Worm (Caenorhabditis elegans) whole organism, dauer: ENCODE measurements around the gene twk-23.

ENCODE experiments used
- unc-62 ChIP-seq: sonication (generic microtip); optimal IDR thresholded peaks from 2 replicates; lab custom pipeline; 2017; ENCODE audit warnings: missing biosample characterization, missing genetic modification reagents, missing genetic modification characterization

The twk-23 gene

DNA sequence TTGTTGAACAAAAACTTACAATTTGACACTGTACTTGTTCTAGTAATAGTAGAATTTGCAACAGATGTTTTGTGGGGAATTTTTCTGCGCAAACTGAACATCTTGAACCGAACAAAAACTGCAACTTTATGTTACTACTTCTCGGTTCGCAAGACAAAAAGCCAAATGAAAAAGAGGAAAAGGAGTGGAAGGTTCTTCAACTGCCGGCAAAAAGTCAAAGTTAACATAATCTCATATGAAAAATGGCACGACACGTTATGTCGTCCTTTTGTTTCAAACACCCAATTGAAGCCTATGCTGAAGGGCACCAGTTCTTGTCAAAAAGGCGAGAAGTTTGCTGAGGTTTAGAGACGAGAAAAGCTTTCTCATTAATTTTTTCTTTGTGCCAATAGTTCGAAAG, at the start of gene twk-23:
twk-23 (minus strand) TSS at position 101 of the 400 bp plus-strand sequence.
- TF ChIP-seq unc-62 (GFP tag; lab: Kevin White, UChicago), result no peak

DNA sequence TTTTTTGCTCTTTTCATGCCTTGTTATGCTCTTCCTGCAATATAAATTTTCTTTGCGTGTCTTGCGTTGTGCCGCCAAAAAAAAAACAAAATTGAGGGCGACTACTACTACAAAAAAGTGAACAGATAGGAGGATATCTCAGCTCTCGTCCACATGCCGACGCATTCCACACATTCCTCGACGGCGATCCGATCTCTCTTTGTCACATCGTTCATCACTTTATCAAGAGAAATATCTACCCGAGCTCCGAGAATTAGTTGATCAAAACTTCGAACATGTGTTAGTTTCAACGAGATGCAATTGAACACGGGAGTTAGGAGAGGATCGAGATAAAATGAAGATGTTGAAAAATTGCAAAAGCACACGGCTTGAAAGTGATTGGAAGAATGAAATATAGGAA, 47.7 kb upstream of the twk-23 start:
- no peak for TF ChIP-seq unc-62 (GFP tag; lab: Kevin White, UChicago)

DNA sequence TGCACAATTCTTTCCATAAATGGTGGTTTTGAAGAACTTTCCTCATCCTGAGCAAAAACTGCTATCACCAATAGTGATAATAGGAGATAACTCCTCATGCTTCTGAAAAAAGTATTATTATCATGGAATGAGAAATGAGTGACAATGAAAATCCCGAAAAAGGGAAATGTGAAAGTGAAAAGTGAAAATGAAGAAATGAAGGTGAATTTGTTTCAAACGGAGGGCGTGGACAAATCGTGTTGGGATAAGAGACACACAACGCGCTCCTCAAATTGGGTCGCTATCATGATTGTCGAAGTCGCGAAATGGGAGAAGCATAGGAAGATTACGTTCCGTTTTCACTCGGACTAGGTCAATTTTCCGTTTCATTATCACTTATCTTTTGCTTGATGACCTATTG, 40.8 kb upstream of the twk-23 start, which contains the start of gene M03B6.3:
M03B6.3 (minus strand) TSS at position 102 of the 400 bp plus-strand sequence.
- no peak for TF ChIP-seq unc-62 (GFP tag; lab: Kevin White, UChicago)

DNA sequence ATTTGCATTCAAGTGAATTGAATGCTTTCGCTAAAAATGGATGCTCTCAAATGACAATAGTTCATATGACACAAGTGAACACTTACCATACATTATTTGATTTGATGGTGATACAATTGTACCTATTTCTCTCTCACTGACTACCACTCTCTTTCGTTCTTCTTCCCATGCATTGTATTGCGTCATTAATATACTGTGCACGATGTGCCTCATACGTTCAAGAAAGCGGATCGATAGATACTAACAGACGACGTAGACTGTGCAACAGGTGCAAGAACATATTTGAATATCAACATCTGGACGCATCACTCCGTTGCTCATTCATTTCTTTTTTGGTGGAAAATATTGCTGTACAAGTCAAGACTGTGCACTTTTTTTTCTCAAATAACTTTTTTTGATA, 35.3 kb upstream of the twk-23 start, which contains the start of gene M03B6.4:
M03B6.4 (plus strand) TSS at position 149 of the 400 bp plus-strand sequence.
- TF ChIP-seq unc-62 (GFP tag; lab: Kevin White, UChicago), result no peak

DNA sequence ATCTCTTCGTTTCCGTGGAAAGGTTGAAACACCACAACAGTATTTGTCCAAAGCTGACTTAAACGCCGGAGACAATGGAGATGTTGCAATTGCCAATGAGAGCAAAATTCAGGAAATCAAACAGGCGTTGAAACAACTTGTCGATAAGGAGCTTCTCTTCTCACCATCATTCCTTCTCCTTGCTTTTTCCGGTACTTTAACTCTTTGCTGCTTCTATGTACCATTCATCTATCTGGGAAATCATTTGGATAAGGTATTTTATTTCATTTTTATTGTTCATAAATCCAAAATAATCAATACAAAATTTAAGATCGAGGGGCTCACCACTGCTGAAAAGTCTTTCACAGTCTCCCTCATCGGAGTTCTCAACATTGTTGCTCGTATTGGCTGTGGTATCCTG, 32.5 kb upstream of the twk-23 start:
- TF ChIP-seq unc-62 (GFP tag; lab: Kevin White, UChicago), result no peak

DNA sequence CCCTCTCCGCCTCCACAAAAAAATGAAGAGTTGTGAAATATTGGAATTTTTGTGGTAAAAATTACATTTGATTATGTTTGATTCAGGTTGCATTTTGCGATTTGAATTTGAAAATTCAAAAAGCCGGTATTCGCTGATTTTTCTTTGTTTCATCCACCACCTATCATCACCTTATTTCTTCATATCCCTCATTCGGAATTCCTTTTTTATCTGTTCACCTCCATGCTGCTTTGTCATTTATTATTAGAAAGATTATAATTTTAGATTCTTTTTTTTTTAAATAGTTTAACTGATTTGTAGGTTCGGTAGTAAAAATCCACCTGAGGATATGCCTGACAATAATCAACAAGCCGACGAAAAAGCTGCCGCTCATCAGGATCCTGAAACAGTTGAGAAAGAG, 29.2 kb upstream of the twk-23 start, which contains the start of gene mct-3:
mct-3 (plus strand) TSS at position 301 of the 400 bp plus-strand sequence.
- TF ChIP-seq unc-62 (GFP tag; lab: Kevin White, UChicago), result no peak

DNA sequence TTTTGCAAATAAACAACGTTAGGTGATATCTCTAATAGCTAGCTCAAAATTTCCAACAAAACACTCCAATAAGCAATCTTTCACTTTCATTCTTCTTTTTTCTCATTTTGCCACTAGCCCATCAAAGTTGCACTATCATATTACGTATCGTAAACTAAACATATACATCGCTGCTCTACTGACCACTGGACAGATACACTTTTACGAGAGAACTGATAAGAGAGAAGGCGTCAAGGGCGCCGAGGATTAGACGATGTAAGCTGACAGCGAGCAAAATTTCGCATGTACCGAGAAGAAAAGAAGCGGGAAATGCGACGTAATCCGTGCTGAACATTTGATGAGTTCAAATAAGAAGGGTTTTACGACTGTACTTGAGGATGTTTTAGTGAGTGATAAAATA, 28.2 kb upstream of the twk-23 start:
- TF ChIP-seq unc-62 (GFP tag; lab: Kevin White, UChicago), result no peak

DNA sequence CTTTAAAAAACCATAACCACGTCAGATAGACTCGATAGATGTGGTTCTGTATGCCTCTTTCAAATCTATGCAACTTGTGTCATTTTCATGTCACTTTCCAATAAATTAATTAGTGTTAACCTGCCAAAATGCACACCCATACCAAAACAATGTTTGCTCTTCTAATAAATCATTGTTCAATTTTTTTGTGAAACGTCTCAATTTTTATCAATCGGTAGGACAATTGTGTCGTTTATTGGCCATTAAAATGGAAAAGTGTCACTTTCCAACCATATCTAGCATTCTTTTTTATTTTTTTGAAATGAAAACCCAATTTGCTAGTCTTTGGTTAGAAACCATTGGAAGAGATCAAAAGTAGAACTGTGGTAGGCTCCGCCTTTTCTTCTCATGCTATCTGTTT, 27.0 kb upstream of the twk-23 start:
- no peak for TF ChIP-seq unc-62 (GFP tag; lab: Kevin White, UChicago)

DNA sequence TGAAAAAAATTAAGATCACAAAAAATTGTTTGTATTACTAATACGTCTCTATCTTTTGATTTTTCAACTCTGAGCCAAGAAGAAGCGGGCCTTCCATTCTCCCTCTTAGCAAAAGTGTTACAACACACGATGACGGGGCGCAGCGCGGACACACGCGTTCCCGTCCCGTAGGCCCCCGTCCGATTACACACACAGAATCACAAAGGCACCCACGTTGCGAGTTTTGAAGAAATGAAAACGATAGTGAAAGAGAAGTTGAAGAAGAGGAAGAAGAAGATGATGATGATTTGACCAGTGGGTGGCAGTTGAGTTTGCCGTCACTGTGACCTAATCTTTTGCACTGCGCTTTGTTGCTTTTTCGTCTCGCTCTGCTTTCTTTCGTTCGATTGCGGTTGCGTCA, 22.6 kb upstream of the twk-23 start:
- no peak for TF ChIP-seq unc-62 (GFP tag; lab: Kevin White, UChicago)

DNA sequence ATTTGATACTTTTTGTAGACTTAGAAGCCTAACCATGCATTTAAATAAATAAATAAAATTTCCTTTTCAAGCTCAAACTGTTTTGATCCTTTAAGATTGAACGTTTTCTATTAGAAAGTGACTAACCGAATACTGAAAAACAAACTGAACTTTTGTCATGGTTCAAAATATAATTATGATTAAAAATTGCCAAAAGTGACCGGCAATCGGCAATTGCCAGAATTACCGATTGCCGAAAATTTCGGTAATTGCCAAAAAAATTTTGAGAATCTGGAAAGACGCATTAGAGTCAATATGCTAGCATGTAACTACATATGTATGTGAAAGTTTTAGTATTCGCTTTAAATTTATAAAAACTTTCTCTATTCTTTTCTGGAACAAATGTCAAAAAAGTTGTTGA, 20.3 kb upstream of the twk-23 start, which contains the start of gene M03B6.5:
M03B6.5 (plus strand) TSS at position 301 of the 400 bp plus-strand sequence.
- TF ChIP-seq unc-62 (GFP tag; lab: Kevin White, UChicago), result no peak

DNA sequence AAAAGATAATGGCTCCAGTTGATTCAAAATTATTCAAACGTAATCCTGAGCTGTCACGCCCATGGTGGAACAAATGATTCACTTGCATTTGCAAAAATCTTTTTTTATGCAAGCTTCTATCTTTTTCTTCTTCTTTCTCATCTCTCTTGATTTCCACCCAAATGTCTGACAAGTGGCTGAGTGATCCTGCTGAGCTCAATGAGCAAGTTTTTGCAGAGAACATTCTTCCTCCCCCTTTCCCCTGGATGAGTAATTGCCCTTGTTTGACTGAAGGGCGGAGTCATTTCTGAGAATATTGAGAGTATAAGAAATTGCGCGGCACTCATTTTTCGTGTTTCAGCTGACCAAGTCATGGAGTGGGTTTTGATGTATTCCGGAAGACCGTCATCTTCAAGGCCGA, 17.9 kb upstream of the twk-23 start, which contains the start of gene M03B6.1:
M03B6.1 (plus strand) TSS at position 334 of the 400 bp plus-strand sequence.
- no peak for TF ChIP-seq unc-62 (GFP tag; lab: Kevin White, UChicago)

DNA sequence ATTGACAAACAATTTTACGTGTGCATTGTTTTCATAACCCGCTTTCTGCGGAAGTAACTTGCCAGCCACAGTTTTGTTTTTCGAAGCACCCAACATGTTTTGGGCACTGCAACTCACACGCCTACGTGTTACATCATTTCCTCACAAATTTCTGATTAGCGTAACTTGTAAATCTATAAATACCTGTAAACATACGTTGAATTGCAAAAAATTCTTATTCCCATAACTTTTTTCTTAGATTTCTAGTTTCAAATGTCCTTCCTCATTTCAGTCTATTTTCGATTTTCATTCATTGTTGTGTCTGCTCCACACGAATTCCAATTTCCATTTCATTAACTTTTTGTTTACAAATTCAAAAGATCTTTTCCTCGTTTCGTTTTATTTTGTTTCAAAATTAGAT, 17.0 kb upstream of the twk-23 start:
- no peak for TF ChIP-seq unc-62 (GFP tag; lab: Kevin White, UChicago)

DNA sequence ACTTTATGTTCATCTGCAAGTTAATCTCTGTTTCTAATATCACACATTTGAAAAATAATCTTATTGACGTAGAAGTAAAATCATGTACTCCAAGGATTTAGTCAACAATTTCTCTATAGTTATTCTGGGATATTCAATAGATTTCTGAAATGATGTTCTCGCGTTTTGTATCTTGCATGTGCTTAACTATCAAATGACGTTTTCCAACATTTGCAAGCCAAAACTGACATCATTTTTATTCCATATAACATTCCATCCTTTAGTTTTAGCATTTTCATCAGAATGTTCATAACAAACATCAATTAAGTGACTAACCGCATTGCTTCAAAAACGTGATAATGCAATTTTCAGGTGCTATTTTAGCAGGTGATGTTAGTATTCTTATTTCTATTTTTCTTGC, 14.6 kb upstream of the twk-23 start:
- no peak for TF ChIP-seq unc-62 (GFP tag; lab: Kevin White, UChicago)

DNA sequence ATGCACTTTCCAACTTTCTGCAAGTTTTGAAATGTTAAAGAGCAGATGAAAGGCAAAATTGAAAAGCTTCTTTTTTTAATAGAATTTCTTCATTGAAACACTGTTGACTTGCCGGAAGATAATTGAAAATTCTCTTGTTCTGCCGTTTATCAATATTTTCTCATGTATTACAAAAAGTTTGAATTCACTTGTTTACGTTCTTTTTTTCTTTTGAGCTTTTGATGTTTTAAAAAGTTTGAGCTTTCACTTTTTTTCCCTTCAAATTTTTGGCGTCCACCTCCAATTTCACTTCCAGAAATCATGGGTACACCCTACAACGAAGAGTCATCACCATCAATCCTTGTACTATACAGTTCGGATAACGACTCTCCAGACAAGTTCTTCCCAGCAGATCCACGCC, 10.7 kb upstream of the twk-23 start, which contains the start of gene F19D8.2:
F19D8.2 (plus strand) TSS at position 301 of the 400 bp plus-strand sequence.
- no peak for TF ChIP-seq unc-62 (GFP tag; lab: Kevin White, UChicago)

DNA sequence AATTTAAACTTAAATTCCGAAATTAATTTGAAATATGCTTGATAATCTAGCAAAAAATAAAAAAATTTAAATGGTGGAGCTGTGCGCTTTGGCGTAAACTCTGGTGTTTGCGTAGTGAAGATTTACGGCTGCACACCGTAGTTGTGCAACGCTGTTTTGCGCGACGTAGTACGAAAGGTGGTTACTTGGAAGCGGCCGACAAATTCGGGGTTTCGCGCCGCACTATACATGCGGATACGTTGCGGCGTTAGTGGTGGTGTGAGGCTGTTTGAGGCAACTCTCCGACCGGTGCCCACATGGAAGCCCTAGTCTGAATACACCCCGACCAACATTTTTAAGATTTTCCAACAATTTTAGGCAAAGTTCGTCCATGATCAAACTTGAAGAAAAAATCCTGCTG, 10.1 kb upstream of the twk-23 start:
- no peak for TF ChIP-seq unc-62 (GFP tag; lab: Kevin White, UChicago)

DNA sequence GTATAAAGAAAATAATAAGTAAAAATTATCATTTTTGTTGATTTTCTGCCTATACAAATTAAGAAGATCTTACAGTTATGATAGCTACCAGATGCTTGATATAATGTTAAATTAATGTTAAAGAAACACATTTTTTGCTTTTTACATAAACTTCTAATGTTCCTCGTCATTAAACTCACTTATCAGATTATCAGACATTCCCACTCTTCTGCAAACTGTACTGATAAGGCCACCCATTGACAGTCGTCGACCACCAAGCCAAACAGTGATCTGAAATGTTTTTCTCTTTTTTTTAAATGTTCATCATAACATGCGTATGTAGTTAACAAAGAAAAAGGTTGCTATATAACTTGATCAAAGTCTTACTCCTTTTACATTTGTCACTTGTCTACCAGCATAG, 4.6 kb downstream of the twk-23 start:
- no peak for TF ChIP-seq unc-62 (GFP tag; lab: Kevin White, UChicago)

DNA sequence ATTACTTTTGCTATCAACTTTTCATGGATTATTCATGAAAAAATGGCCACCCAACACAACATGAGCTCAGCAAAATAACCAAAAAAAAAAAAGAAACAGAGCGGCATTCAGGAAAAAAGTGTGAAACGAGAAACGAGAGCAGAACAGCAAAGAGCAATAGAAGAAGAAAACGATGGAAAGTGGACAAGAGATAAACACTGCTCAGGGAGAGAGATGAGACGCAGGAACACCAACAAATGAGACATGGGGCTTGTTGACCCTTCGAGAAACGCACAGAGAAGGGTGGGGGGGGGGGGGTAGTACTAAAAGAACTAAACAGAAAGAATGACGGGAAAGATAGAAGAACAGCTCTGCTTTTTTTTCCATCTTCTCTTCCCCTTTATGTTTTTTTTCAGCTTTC, 11.5 kb downstream of the twk-23 start:
- TF ChIP-seq unc-62 (GFP tag; lab: Kevin White, UChicago), result no peak

DNA sequence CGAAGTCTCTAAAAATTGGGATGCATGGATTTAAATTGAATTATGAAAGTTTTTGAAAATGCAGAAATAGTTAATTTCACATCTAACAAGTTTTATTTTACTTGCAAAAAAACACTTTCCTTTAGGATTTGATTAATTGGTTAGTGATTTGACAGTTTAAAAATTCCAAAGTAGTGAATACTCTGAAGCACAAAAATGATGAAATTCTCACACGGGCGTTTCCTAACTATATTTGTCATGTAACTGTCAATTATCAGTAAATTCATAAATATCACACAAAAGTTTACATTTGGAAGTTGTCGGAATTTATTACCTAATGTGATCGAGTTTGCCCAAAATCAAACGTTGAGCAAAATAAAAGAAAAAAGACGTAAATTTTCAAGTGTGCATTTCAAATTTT, 12.2 kb downstream of the twk-23 start:
- no peak for TF ChIP-seq unc-62 (GFP tag; lab: Kevin White, UChicago)
